Fruit fly (Drosophila melanogaster) whole organism, wandering third instar larva: Measurements from ENCODE around the gene CG5902.

Source experiments
- Mio ChIP-seq: sonication (Bioruptor generic); optimal IDR thresholded peaks from 2 replicates; lab custom pipeline; 2016; ENCODE audit warnings: missing biosample characterization, missing genetic modification characterization
- N ChIP-seq: fragments of >200 bp; optimal IDR thresholded peaks from 2 replicates; lab custom pipeline; 2018; ENCODE audit warnings: missing biosample characterization, missing external identifiers, missing genetic modification characterization

DNA sequence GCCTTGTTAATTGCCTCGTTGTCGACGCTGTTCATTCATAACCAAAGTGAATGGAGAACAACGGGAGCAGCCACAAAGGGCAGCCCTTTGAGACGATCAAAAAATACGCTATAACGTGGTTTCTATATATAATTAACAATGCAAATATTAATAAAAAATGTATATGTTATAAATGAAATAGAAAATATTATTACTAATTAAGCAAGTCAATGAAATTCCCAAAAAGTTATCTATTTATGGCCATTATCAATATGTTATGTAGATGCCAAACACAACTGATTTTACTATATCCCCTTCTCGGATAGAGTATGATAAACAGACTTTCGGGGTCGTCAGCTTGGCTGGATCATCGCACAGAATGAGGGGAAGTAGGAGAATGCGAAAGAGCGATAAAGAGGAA is 17.0 kb upstream of the CG5902 start:
- TF ChIP-seq Mio (GFP tag; lab: Kevin White, UChicago): no peak
- TF ChIP-seq N (GFP tag; lab: Kevin White, UChicago): no peak
